Fruit fly (Drosophila melanogaster) whole organism, embryonic: ENCODE results near the gene LysD.
A peak's percentile ranks its signal among the peaks of the same experiment; 100 is the strongest.

Experiments
- B-H1 ChIP-seq: fragments of 200-800 bp; sonication (Bioruptor generic); IDR thresholded peaks from 3 replicates; pipeline ENCODE4 v1.3.6; 2022; ENCODE audit warnings: missing biosample characterization, missing genetic modification characterization
- C15 ChIP-seq: fragments of 200-800 bp; sonication (Bioruptor generic); IDR thresholded peaks from 3 replicates; pipeline ENCODE4 v1.3.6; 2022; ENCODE audit warnings: missing biosample characterization, missing genetic modification characterization
- CG10267 ChIP-seq: fragments of 200-800 bp; sonication (Bioruptor generic); optimal IDR thresholded peaks from 2 replicates; lab custom pipeline; 2018; ENCODE audit warnings: missing biosample characterization, mild to moderate bottlenecking, missing genetic modification characterization, moderate library complexity
- CG10462 ChIP-seq: fragments of 200-800 bp; sonication (Bioruptor generic); optimal IDR thresholded peaks from 2 replicates; lab custom pipeline; 2016; ENCODE audit warnings: missing biosample characterization, missing genetic modification characterization
- CG12071 ChIP-seq: fragments of 200-800 bp; sonication (Bioruptor generic); optimal IDR thresholded peaks from 3 replicates; lab custom pipeline; 2018; ENCODE audit warnings: missing biosample characterization, mild to moderate bottlenecking, missing genetic modification characterization
- CG12104 ChIP-seq: fragments of 200-800 bp; sonication (Bioruptor generic); optimal IDR thresholded peaks from 3 replicates; lab custom pipeline; 2016; ENCODE audit warnings: missing biosample characterization, missing genetic modification characterization
- CG12155 ChIP-seq: fragments of 200-800 bp; sonication (Bioruptor generic); optimal IDR thresholded peaks from 3 replicates; lab custom pipeline; 2016; ENCODE audit warnings: missing biosample characterization, missing genetic modification characterization
- CG12391 ChIP-seq: fragments of 200-800 bp; sonication (Bioruptor generic); optimal IDR thresholded peaks from 3 replicates; lab custom pipeline; 2018; ENCODE audit warnings: missing biosample characterization, mild to moderate bottlenecking, missing genetic modification characterization, moderate library complexity
- CG13296 ChIP-seq: fragments of 200-800 bp; sonication (Bioruptor generic); optimal IDR thresholded peaks from 3 replicates; lab custom pipeline; 2018; ENCODE audit warnings: missing biosample characterization, mild to moderate bottlenecking, missing genetic modification characterization
- CG17912 ChIP-seq: fragments of 200-800 bp; sonication (Bioruptor generic); optimal IDR thresholded peaks from 2 replicates; lab custom pipeline; 2018; ENCODE audit warnings: missing biosample characterization, mild to moderate bottlenecking, missing genetic modification characterization
- CG1792 ChIP-seq: fragments of 200-800 bp; sonication (Bioruptor generic); optimal IDR thresholded peaks from 2 replicates; lab custom pipeline; 2016; ENCODE audit warnings: missing biosample characterization, missing genetic modification characterization
- CG18262 ChIP-seq: fragments of 200-800 bp; optimal IDR thresholded peaks from 3 replicates; lab custom pipeline; 2019; ENCODE audit warnings: missing biosample characterization, mild to moderate bottlenecking, missing genetic modification characterization, moderate library complexity
- CG1832 ChIP-seq: fragments of 200-800 bp; sonication (Bioruptor generic); optimal IDR thresholded peaks from 2 replicates; lab custom pipeline; 2017; ENCODE audit warnings: missing biosample characterization, mild to moderate bottlenecking, missing genetic modification characterization, inconsistent platforms
- CG2199 ChIP-seq: fragments of 200-800 bp; sonication (Bioruptor generic); IDR thresholded peaks from 3 replicates; pipeline ENCODE4 v1.3.6; 2022; ENCODE audit warnings: missing biosample characterization, missing genetic modification characterization
- CG31388 ChIP-seq: fragments of 200-800 bp; sonication (Bioruptor generic); optimal IDR thresholded peaks from 2 replicates; lab custom pipeline; 2016; ENCODE audit warnings: missing biosample characterization, missing genetic modification characterization
- CG34376 ChIP-seq: fragments of 200-800 bp; sonication (Bioruptor generic); optimal IDR thresholded peaks from 2 replicates; lab custom pipeline; 2018; ENCODE audit warnings: missing biosample characterization, mild to moderate bottlenecking, missing genetic modification characterization
- CG34422 ChIP-seq: fragments of 200-800 bp; sonication (Bioruptor generic); IDR thresholded peaks from 3 replicates; pipeline ENCODE4 v1.3.6; 2022; ENCODE audit warnings: missing biosample characterization, missing genetic modification characterization
- CG4360 ChIP-seq: fragments of 200-800 bp; sonication (Bioruptor generic); IDR thresholded peaks from 2 replicates; pipeline ENCODE4 v1.3.6; 2022; ENCODE audit warnings: missing biosample characterization, missing genetic modification characterization
- CG4404 ChIP-seq: fragments of 200-800 bp; sonication (Bioruptor generic); IDR thresholded peaks from 2 replicates; pipeline ENCODE4 v1.3.6; 2022; ENCODE audit warnings: missing biosample characterization, missing genetic modification characterization
- CG6689 ChIP-seq: fragments of 200-800 bp; sonication (Bioruptor generic); IDR thresholded peaks from 2 replicates; pipeline ENCODE4 v1.3.6; 2022; ENCODE audit warnings: missing biosample characterization, missing genetic modification characterization
- CG8478 ChIP-seq: fragments of >200 bp; optimal IDR thresholded peaks from 2 replicates; lab custom pipeline; 2018
- CG8944 ChIP-seq: fragments of 200-800 bp; sonication (Bioruptor generic); optimal IDR thresholded peaks from 3 replicates; lab custom pipeline; 2016; ENCODE audit warnings: missing biosample characterization, missing genetic modification characterization
- CG9876 ChIP-seq: fragments of 200-800 bp; sonication (Bioruptor generic); optimal IDR thresholded peaks from 2 replicates; lab custom pipeline; 2016; ENCODE audit warnings: missing biosample characterization, missing genetic modification characterization
- CG9932 ChIP-seq: fragments of 200-800 bp; sonication (Bioruptor generic); IDR thresholded peaks from 2 replicates; pipeline ENCODE4 v1.3.6; 2022; ENCODE audit warnings: missing biosample characterization, missing genetic modification characterization
- HmgD ChIP-seq: fragments of 200-800 bp; sonication (Bioruptor generic); optimal IDR thresholded peaks from 3 replicates; lab custom pipeline; 2016; ENCODE audit warnings: missing biosample characterization, missing genetic modification characterization
- MESR4 ChIP-seq: fragments of 200-800 bp; sonication (Bioruptor generic); optimal IDR thresholded peaks from 2 replicates; lab custom pipeline; 2018; ENCODE audit warnings: missing biosample characterization, mild to moderate bottlenecking, missing genetic modification characterization, moderate library complexity
- NC2β ChIP-seq: fragments of 200-800 bp; sonication (Bioruptor generic); optimal IDR thresholded peaks from 2 replicates; lab custom pipeline; 2016; ENCODE audit warnings: missing biosample characterization, missing genetic modification characterization
- NFAT ChIP-seq: fragments of 200-800 bp; sonication (Bioruptor generic); IDR thresholded peaks from 2 replicates; pipeline ENCODE4 v1.3.6; 2022; ENCODE audit warnings: missing biosample characterization, missing genetic modification characterization
- Nf-YC ChIP-seq: fragments of 200-800 bp; optimal IDR thresholded peaks from 3 replicates; lab custom pipeline; 2019; ENCODE audit warnings: missing biosample characterization, mild to moderate bottlenecking, missing genetic modification characterization, moderate library complexity
- Scr ChIP-seq: fragments of 200-800 bp; sonication (Bioruptor generic); IDR thresholded peaks from 2 replicates; pipeline ENCODE4 v1.3.6; 2022; ENCODE audit warnings: missing biosample characterization, missing genetic modification characterization; ENCODE audit not compliant: partially characterized antibody
- bcd ChIP-seq: fragments of 200-800 bp; sonication (Bioruptor generic); optimal IDR thresholded peaks from 2 replicates; lab custom pipeline; 2017; ENCODE audit warnings: missing biosample characterization, mild to moderate bottlenecking, missing genetic modification characterization
- crol ChIP-seq: fragments of 200-800 bp; sonication (Bioruptor generic); IDR thresholded peaks from 2 replicates; pipeline ENCODE4 v1.3.6; 2022; ENCODE audit warnings: missing biosample characterization, missing genetic modification characterization
- da ChIP-seq: fragments of 200-800 bp; sonication (Bioruptor generic); optimal IDR thresholded peaks from 2 replicates; lab custom pipeline; 2016; ENCODE audit warnings: missing biosample characterization, missing genetic modification characterization
- dimm ChIP-seq: fragments of 200-800 bp; sonication (Bioruptor generic); IDR thresholded peaks from 2 replicates; pipeline ENCODE4 v1.3.6; 2022; ENCODE audit warnings: missing biosample characterization, missing genetic modification characterization
- disco-r ChIP-seq: fragments of 200-800 bp; sonication (Bioruptor generic); optimal IDR thresholded peaks from 2 replicates; lab custom pipeline; 2016; ENCODE audit warnings: missing biosample characterization, missing genetic modification characterization
- dpn ChIP-seq, 2 experiments: fragments of 200-800 bp; sonication (Bioruptor generic); optimal IDR thresholded peaks; 3 replicates each; lab custom pipeline; 2016; ENCODE audit warnings: missing biosample characterization in 2 of 2, missing genetic modification characterization in 2 of 2
- dysf ChIP-seq: fragments of 200-800 bp; sonication (Bioruptor generic); IDR thresholded peaks from 3 replicates; pipeline ENCODE4 v1.3.6; 2022; ENCODE audit warnings: missing biosample characterization, missing genetic modification characterization
- h ChIP-seq: fragments of >200 bp; optimal IDR thresholded peaks from 2 replicates; lab custom pipeline; 2017
- lov ChIP-seq, 2 experiments: fragments of 200-800 bp in 1 of 2; fragments of >200 bp in 1 of 2; sonication (Bioruptor generic) in 1 of 2; IDR thresholded peaks in 1 of 2; optimal IDR thresholded peaks in 1 of 2; 2 replicates in 1 of 2; 3 replicates in 1 of 2; pipeline versions ENCODE4 v1.3.6 to Lab custom; 2017 to 2022; ENCODE audit warnings: missing biosample characterization in 1 of 2, missing genetic modification characterization in 1 of 2
- pb ChIP-seq: fragments of 200-800 bp; sonication (Bioruptor generic); optimal IDR thresholded peaks from 3 replicates; lab custom pipeline; 2016; ENCODE audit warnings: missing biosample characterization, missing genetic modification characterization
- slbo ChIP-seq: fragments of 200-800 bp; sonication (Bioruptor generic); IDR thresholded peaks from 2 replicates; pipeline ENCODE4 v1.3.6; 2022; ENCODE audit warnings: missing biosample characterization, missing genetic modification characterization
- wor ChIP-seq: fragments of 200-800 bp; sonication (Bioruptor generic); IDR thresholded peaks from 2 replicates; pipeline ENCODE4 v1.3.6; 2022; ENCODE audit warnings: missing biosample characterization, missing genetic modification characterization
- yki ChIP-seq: fragments of >200 bp; optimal IDR thresholded peaks from 3 replicates; lab custom pipeline; 2018
- zfh1 ChIP-seq: fragments of 200-800 bp; sonication (Bioruptor generic); IDR thresholded peaks from 3 replicates; pipeline ENCODE4 v1.3.6; 2022; ENCODE audit warnings: missing biosample characterization, missing genetic modification characterization

The LysD gene

DNA sequence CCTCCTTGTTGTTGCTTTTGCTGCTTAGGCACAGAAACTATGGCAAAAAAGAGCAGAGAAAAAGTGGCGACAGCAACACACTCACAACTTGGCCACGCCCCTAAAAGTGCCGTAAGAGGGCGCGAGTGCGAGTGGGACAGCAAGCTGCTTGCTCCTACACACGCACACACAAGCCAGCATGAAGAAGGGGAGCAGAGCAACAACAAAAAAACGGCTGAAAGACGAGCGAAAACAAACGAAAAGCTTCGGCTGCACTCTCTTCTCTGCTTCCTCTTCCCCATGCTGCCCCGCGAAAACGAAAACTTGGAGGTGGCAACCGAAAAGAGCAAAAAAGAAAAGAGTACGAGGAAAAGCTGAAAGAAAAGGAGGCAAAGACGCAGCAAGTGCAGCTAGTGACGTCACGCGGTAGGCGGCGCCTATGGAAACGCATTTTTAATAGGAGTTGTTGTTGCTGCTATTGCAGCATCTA lies 32.8 kb downstream of the LysD start (continued):
- no peak for TF ChIP-seq pb (GFP tag; lab: Kevin White, UChicago)
- peak; percentile 87 for TF ChIP-seq CG1832 (GFP tag; lab: Kevin White, UChicago)
- no peak for TF ChIP-seq CG6689 (GFP tag; lab: Robert Waterston, UW)
- TF ChIP-seq HmgD (GFP tag; lab: Kevin White, UChicago): no peak
- TF ChIP-seq MESR4 (GFP tag; lab: Kevin White, UChicago): no peak
- no peak for TF ChIP-seq CG8944 (GFP tag; lab: Kevin White, UChicago)
- TF ChIP-seq B-H1: no peak
- TF ChIP-seq slbo: no peak
- no peak for TF ChIP-seq CG10267 (tag; lab: Kevin White, UChicago)
- no peak for TF ChIP-seq NFAT (GFP tag; lab: Robert Waterston, UW)
- no peak for TF ChIP-seq NC2β (GFP tag; lab: Kevin White, UChicago)
- TF ChIP-seq da (GFP tag; lab: Kevin White, UChicago): no peak
- TF ChIP-seq zfh1 (GFP tag; lab: Robert Waterston, UW): no peak
- TF ChIP-seq wor (GFP tag; lab: Robert Waterston, UW): no peak
- TF ChIP-seq CG34376: no peak
- TF ChIP-seq bcd: no peak
- TF ChIP-seq dimm: no peak
- TF ChIP-seq CG10462 (GFP tag; lab: Kevin White, UChicago): no peak
- TF ChIP-seq C15: no peak
- no peak for TF ChIP-seq CG18262 (tag; lab: Kevin White, UChicago)
- TF ChIP-seq CG2199: no peak; the same call in 2 of the 3 replicates
- TF ChIP-seq CG12104 (GFP tag; lab: Kevin White, UChicago): no peak
- no peak for TF ChIP-seq CG12155 (GFP tag; lab: Kevin White, UChicago)
- no peak for TF ChIP-seq CG9932 (GFP tag; lab: Robert Waterston, UW)
- no peak for TF ChIP-seq yki (lab: Kevin White, UChicago)
- TF ChIP-seq CG17912: no peak
- no peak for TF ChIP-seq disco-r (GFP tag; lab: Kevin White, UChicago)
- no peak for TF ChIP-seq CG12071 (GFP tag; lab: Kevin White, UChicago)
- no peak for TF ChIP-seq CG13296 (GFP tag; lab: Kevin White, UChicago)
- TF ChIP-seq dpn (GFP tag; optimal IDR thresholded peaks at IDR 0.05; lab: Kevin White, UChicago): no peak
- TF ChIP-seq dysf (GFP tag; lab: Robert Waterston, UW): no peak
- no peak for TF ChIP-seq CG34422
- no peak for TF ChIP-seq CG9876 (GFP tag; lab: Kevin White, UChicago)
- TF ChIP-seq CG12391 (tag; lab: Kevin White, UChicago): no peak
- TF ChIP-seq lov (optimal IDR thresholded peaks at IDR 0.05; lab: Kevin White, UChicago): no peak
- no peak for TF ChIP-seq lov (GFP tag; IDR thresholded peaks at IDR 0.05; lab: Robert Waterston, UW)
- no peak for TF ChIP-seq CG31388 (GFP tag; lab: Kevin White, UChicago)
- 0 out of 2 replicates have a peak, but pooled peaks have one; percentile 31 for TF ChIP-seq Scr (GFP tag; lab: Robert Waterston, UW)
- no peak for TF ChIP-seq CG1792 (GFP tag; lab: Kevin White, UChicago)
- TF ChIP-seq Nf-YC (tag; lab: Kevin White, UChicago): peak; percentile 97
- peak; percentile 86 for TF ChIP-seq CG4360 (GFP tag; lab: Robert Waterston, UW)
- TF ChIP-seq crol: peak; percentile 88
- TF ChIP-seq CG4404 (GFP tag; lab: Robert Waterston, UW): no peak
- peak; percentile 88 for TF ChIP-seq CG8478
- TF ChIP-seq h (lab: Kevin White, UChicago): no peak
- TF ChIP-seq, all 482 proteins: peak for 35
